Worm (Caenorhabditis elegans): ENCODE results near the gene ZK180.8.

ZK180.8 gene

DNA sequence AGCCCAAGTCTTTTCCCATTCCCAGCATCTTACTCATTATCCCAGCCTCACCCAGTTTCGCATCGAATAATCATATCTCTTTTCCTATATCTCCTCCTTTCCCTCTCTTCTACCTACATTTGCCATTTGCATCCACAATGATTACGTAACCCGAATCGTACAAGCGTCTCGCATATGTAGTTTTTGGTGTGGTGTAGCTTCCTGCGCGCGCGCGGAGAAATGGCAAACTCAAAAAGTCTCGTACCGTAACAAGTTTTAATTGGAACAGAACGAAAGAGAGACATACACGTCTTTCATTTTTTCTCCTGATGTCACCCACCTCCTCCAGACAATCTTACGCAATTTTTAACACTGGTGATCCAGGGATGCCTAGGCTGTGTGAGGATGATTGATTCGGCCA, 14.5 kb upstream of the ZK180.8 start:
- TF ChIP-seq dao-5 (tag; optimal IDR thresholded peaks at IDR 0.05) (no peak), him-1 (tag; optimal IDR thresholded peaks at IDR 0.05) (no peak), W03F9.2 (tag; optimal IDR thresholded peaks at IDR 0.05) (no peak)

DNA sequence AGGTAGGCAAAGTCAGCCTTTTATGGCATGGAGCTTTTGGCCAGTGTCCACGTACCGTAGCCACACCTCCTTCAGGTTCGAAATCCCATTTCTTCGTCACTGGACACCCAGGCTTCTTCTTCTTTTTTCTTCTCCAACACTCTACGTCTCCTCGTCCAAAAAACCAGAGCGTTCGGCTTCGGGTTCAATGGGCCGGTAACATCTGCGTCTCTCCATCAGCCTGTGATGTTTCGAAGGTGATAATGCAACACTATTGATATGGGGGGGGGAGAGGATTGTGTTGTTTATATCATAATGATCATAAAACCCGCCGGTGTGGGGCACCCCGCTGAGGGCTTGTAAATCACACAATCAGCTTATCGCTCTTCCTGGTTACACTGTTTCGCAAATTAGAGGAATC, 13.4 kb upstream of the ZK180.8 start, which contains the start of gene ZK180.6:
ZK180.6 (minus strand) TSS at position 101 of the 400 bp plus-strand sequence.
- TF ChIP-seq dao-5 (tag; optimal IDR thresholded peaks at IDR 0.05) (no peak), him-1 (tag; optimal IDR thresholded peaks at IDR 0.05) (no peak), W03F9.2 (tag; optimal IDR thresholded peaks at IDR 0.05) (no peak)

DNA sequence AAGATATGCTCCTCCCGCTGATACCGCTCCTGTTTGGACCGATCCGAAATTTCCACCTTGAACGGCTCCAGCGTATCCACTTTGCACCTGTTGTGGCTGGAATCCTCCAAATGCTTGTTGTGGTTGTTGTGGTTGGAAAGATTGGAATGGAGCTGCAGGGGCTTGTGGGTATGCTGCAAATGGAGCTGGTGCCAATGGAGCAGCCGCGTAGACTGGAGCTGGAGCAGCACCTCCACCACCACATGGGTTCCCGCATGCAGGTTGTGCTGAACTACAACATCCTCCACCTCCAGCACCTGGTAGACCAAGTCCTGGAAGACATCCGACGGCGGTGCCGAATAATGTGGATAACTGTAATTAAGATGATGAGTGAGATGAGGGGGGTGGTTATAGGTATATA, 11.9 kb upstream of the ZK180.8 start:
- TF ChIP-seq W03F9.2 (tag; optimal IDR thresholded peaks at IDR 0.05), result no peak
- no peak for TF ChIP-seq him-1 (tag; optimal IDR thresholded peaks at IDR 0.05)
- TF ChIP-seq dao-5 (tag; optimal IDR thresholded peaks at IDR 0.05), result no peak

- TF ChIP-seq him-1 (tag; optimal IDR thresholded peaks at IDR 0.05), result no peak
- TF ChIP-seq dao-5 (tag; optimal IDR thresholded peaks at IDR 0.05), result no peak
- TF ChIP-seq W03F9.2 (tag; optimal IDR thresholded peaks at IDR 0.05), result no peak
Measured at ce11 chrIV:4519714-4520113, 8.2 kb upstream of the ZK180.8 start.

DNA sequence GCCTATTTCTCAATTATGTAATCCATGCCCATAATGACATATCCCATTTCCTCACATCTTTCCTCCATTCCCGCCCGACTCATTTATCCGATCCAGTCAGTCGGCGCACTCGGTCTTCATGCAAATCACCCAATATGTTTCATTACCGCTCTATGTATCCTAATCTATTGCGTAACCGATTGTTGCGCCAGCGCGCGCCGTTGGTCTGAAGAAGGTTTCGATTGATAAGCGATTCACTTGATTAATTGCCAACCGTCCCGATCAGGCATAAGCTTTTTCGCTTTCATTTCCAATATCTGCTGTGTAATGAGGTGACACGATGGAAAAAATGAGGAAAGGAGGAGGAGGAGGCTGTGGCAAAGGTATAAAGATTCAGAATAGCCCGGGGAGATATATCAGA, 6.6 kb upstream of the ZK180.8 start:
- TF ChIP-seq W03F9.2 (tag; optimal IDR thresholded peaks at IDR 0.05), result no peak
- no peak for TF ChIP-seq dao-5 (tag; optimal IDR thresholded peaks at IDR 0.05)
- TF ChIP-seq him-1 (tag; optimal IDR thresholded peaks at IDR 0.05), result no peak

DNA sequence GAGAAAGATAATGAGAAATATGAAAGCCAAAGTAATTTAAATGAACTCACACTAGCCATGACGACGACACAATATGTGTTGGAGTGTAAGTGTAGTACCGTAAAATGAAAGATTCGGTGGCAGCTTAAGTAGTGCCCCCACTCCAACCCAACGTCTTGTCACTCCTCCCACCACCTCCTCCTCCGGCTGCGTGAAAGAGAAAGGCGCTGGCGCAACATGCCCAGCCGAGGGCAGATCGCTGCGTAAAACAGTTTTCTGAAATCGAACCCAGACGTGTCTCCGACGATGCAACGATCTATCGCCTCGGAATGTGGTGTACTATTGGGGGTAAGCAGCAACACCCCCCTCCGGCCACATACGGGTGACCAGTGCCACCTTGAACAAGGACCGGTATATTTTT, 5.5 kb upstream of the ZK180.8 start, which contains the start of gene ZK180.5:
ZK180.5 (minus strand) TSS at position 101 of the 400 bp plus-strand sequence.
- TF ChIP-seq W03F9.2 (tag; optimal IDR thresholded peaks at IDR 0.05) (no peak), dao-5 (tag; optimal IDR thresholded peaks at IDR 0.05) (no peak), him-1 (tag; optimal IDR thresholded peaks at IDR 0.05) (no peak)

DNA sequence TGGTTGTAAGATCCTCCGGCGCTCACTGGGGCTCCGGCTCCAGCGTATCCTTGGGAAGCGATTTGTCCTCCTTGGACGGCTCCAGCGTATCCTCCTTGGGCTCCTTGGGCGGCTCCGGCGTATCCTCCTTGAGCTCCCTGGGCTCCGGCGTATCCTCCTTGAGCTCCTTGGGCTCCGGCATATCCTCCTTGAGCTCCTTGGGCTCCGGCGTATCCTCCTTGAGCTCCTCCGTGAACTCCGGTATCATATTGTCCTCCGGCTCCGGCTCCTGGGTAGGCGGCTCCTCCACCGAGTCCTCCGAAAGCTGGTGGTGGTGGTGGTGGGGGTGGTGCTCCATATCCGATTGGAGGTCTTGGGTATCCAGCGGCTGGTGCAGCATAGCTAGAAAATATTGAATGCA, 5.0 kb upstream of the ZK180.8 start:
- TF ChIP-seq W03F9.2 (tag; optimal IDR thresholded peaks at IDR 0.05) (no peak), dao-5 (tag; optimal IDR thresholded peaks at IDR 0.05) (no peak), him-1 (tag; optimal IDR thresholded peaks at IDR 0.05) (no peak)

ce11 chrIV:4513269-4513819, 1.8 kb upstream of the ZK180.8 start, which contains the start of gene sar-1:
Gene sar-1, minus strand, starts transcription at chrIV:4513319.
- peak; percentile 71 for TF ChIP-seq him-1 (tag; optimal IDR thresholded peaks at IDR 0.05)
- no peak for TF ChIP-seq dao-5 (tag; optimal IDR thresholded peaks at IDR 0.05)
- peak; percentile 68 for TF ChIP-seq W03F9.2 (tag; optimal IDR thresholded peaks at IDR 0.05)

DNA sequence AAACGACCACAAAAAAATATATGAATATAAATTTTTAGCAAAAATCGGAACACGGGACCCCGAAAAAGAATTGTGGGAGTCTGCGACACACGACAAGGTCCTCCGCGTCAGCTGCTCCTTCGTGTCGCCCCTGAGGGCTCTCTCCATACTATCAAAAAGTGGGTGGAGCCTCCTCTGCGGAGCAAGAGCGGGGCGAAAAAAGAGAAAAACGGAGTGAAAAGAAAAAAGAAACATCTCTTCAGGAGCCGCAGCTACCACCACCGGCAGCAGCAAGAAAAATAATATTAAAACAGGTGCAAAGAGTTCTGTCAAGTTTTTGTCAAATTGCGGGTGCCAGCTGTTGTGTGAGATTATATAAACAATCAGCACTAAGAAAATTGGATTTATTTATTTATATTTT, 4.9 kb downstream of the ZK180.8 start, which contains the start of gene gbb-2:
gbb-2 (minus strand) TSS at position 112 of the 400 bp plus-strand sequence.
- no peak for TF ChIP-seq dao-5 (tag; optimal IDR thresholded peaks at IDR 0.05)
- no peak for TF ChIP-seq W03F9.2 (tag; optimal IDR thresholded peaks at IDR 0.05)
- TF ChIP-seq him-1 (tag; optimal IDR thresholded peaks at IDR 0.05), result no peak

DNA sequence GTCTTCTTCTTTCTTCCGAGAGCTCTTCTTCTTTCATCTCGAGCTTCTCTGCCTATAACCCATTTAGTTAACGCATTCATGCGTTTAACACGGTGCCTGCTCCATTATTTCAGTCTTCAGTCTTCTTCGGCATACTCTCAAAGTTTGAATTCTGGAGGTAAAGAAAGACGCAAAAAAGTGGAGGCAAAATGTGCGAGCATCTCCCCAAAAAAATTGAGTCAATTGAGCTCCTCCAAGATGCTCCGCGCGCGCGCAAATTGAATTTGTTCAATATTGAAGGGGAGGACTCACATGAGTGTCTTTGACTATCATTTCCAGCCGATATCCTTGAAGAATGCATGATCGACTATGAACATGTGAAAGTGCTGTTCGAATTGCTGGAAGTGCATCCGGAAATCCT, 6.4 kb downstream of the ZK180.8 start:
- TF ChIP-seq him-1 (tag; optimal IDR thresholded peaks at IDR 0.05) (no peak), W03F9.2 (tag; optimal IDR thresholded peaks at IDR 0.05) (no peak), dao-5 (tag; optimal IDR thresholded peaks at IDR 0.05) (no peak)

ce11 chrIV:4490148-4490652, 21.3 kb downstream of the ZK180.8 start, which contains the start of gene ZK180.7:
Gene ZK180.7, plus strand, starts transcription at chrIV:4490542.
- TF ChIP-seq dao-5 (tag; optimal IDR thresholded peaks at IDR 0.05) (no peak), W03F9.2 (tag; optimal IDR thresholded peaks at IDR 0.05) (no peak), him-1 (tag; optimal IDR thresholded peaks at IDR 0.05) (no peak)

ce11 chrIV:4486738-4487137, 24.8 kb downstream of the ZK180.8 start, which contains the start of gene trx-3:
Gene trx-3, plus strand, starts transcription at chrIV:4487028.
- TF ChIP-seq W03F9.2 (tag; optimal IDR thresholded peaks at IDR 0.05), result no peak

ce11 chrIV:4484555-4484954, 27.0 kb downstream of the ZK180.8 start:
- TF ChIP-seq W03F9.2 (tag; optimal IDR thresholded peaks at IDR 0.05), result no peak
- no peak for TF ChIP-seq dao-5 (tag; optimal IDR thresholded peaks at IDR 0.05)
- no peak for TF ChIP-seq him-1 (tag; optimal IDR thresholded peaks at IDR 0.05)

- TF ChIP-seq him-1 (tag; optimal IDR thresholded peaks at IDR 0.05), result no peak
- TF ChIP-seq dao-5 (tag; optimal IDR thresholded peaks at IDR 0.05), result no peak
- TF ChIP-seq W03F9.2 (tag; optimal IDR thresholded peaks at IDR 0.05), result no peak
Measured at ce11 chrIV:4482531-4482930, 29.0 kb downstream of the ZK180.8 start, which contains the start of gene M01H9.4. Gene M01H9.4, minus strand, starts transcription at chrIV:4482909.

DNA sequence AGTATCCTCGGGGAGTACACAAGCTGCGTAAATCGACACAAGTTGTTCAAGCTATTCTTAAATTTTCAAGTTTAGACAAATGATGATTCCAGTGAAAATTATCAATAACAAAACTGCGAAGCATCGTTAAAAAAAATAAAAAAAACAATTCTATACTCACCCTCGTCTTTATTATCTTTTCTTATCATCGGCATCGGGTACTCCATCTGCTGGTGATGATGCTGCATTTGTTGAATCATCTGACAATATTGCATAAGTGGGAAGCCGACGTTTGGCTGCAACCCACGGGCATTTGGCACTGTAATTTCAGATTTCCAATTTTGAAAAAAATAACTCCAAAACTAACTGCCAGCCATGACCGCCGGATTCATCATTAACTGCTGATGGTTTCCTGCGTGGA, 30.2 kb downstream of the ZK180.8 start:
- no peak for TF ChIP-seq W03F9.2 (tag; optimal IDR thresholded peaks at IDR 0.05)
- no peak for TF ChIP-seq him-1 (tag; optimal IDR thresholded peaks at IDR 0.05)
- no peak for TF ChIP-seq dao-5 (tag; optimal IDR thresholded peaks at IDR 0.05)

Measured in whole organism, L4/young adult.